Worm (Caenorhabditis elegans): Measurements from ENCODE around the gene srh-268.

DNA sequence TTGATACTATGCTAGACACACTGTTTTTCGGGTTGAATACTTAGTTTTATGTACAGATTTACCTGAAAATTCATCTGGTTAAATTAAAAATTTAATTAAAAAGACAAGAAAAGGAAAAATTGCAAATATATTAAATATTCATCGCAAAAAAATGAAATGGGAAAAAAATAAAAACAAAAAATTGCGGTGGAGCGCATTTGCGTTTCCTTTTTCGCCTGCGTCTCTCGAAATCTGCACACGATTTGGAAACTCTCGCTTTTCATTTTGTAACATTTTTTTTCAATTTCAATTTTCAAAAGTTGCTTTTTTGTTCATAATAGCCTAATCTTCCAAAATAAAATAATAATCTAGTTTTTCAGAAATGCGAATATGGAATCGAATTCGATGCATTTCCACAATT is 48.5 kb downstream of the srh-268 start, which contains the start of the genes F19F10.11 and C50E3.5:
- TF ChIP-seq him-1 (tag; optimal IDR thresholded peaks at IDR 0.05) = no peak
- TF ChIP-seq dao-5 (tag; optimal IDR thresholded peaks at IDR 0.05) = no peak

Measured in whole organism, L4/young adult.